Fruit fly (Drosophila melanogaster) whole organism, embryonic: ENCODE results near the gene Vdup1.

ENCODE experiments used
- Abd-B ChIP-seq: fragments of 200-800 bp; sonication (Bioruptor generic); optimal IDR thresholded peaks from 2 replicates; lab custom pipeline; 2018; ENCODE audit warnings: missing biosample characterization, mild to moderate bottlenecking, missing genetic modification characterization, moderate library complexity
- Antp ChIP-seq: fragments of 200-800 bp; sonication (Bioruptor generic); optimal IDR thresholded peaks from 3 replicates; lab custom pipeline; 2016; ENCODE audit warnings: missing biosample characterization, missing genetic modification characterization
- Atf6 ChIP-seq: fragments of 200-800 bp; sonication (Bioruptor generic); IDR thresholded peaks from 2 replicates; pipeline ENCODE4 v1.3.6; 2022; ENCODE audit warnings: missing biosample characterization, missing genetic modification characterization
- CG10543 ChIP-seq: fragments of 200-800 bp; sonication (Bioruptor generic); optimal IDR thresholded peaks from 3 replicates; lab custom pipeline; 2017; ENCODE audit warnings: missing biosample characterization, mild to moderate bottlenecking, missing genetic modification characterization, moderate library complexity
- CG12155 ChIP-seq: fragments of 200-800 bp; sonication (Bioruptor generic); optimal IDR thresholded peaks from 3 replicates; lab custom pipeline; 2016; ENCODE audit warnings: missing biosample characterization, missing genetic modification characterization
- CG12769 ChIP-seq: fragments of 200-800 bp; sonication (Bioruptor generic); optimal IDR thresholded peaks from 2 replicates; lab custom pipeline; 2019; ENCODE audit warnings: missing biosample characterization, mild to moderate bottlenecking, missing genetic modification characterization, moderate library complexity
- CG14014 ChIP-seq: fragments of 200-800 bp; sonication (Bioruptor generic); IDR thresholded peaks from 2 replicates; pipeline ENCODE4 v1.3.6; 2022; ENCODE audit warnings: missing biosample characterization, missing genetic modification characterization
- CG17802 ChIP-seq: fragments of 200-800 bp; sonication (Bioruptor generic); optimal IDR thresholded peaks from 2 replicates; lab custom pipeline; 2018; ENCODE audit warnings: missing biosample characterization, mild to moderate bottlenecking, missing genetic modification characterization, moderate library complexity
- CG2202 ChIP-seq: fragments of 200-800 bp; sonication (Bioruptor generic); optimal IDR thresholded peaks from 2 replicates; lab custom pipeline; 2018; ENCODE audit warnings: missing biosample characterization, mild to moderate bottlenecking, missing genetic modification characterization
- CG3163 ChIP-seq: fragments of 200-800 bp; sonication (Bioruptor generic); optimal IDR thresholded peaks from 3 replicates; lab custom pipeline; 2016; ENCODE audit warnings: missing biosample characterization, missing genetic modification characterization
- CG32532 ChIP-seq: fragments of 200-800 bp; sonication (Bioruptor generic); IDR thresholded peaks from 2 replicates; pipeline ENCODE4 v1.3.6; 2022; ENCODE audit warnings: missing biosample characterization, missing genetic modification characterization
- CG4328 ChIP-seq: fragments of 200-800 bp; sonication (Bioruptor generic); optimal IDR thresholded peaks from 3 replicates; lab custom pipeline; 2017; ENCODE audit warnings: missing biosample characterization, missing genetic modification reagents, missing genetic modification characterization
- CG6175 ChIP-seq: fragments of 200-800 bp; sonication (Bioruptor generic); IDR thresholded peaks from 3 replicates; pipeline ENCODE4 v1.3.6; 2022; ENCODE audit warnings: missing biosample characterization, missing genetic modification characterization
- CG7928 ChIP-seq: fragments of 200-800 bp; sonication (Bioruptor generic); optimal IDR thresholded peaks from 2 replicates; lab custom pipeline; 2017; ENCODE audit warnings: missing biosample characterization, mild to moderate bottlenecking, missing genetic modification characterization
- CG7987 ChIP-seq: fragments of 200-800 bp; sonication (Bioruptor generic); optimal IDR thresholded peaks from 2 replicates; lab custom pipeline; 2018; ENCODE audit warnings: missing biosample characterization, mild to moderate bottlenecking, missing genetic modification characterization, moderate library complexity
- CG8281 ChIP-seq: fragments of 200-800 bp; sonication (Bioruptor generic); optimal IDR thresholded peaks from 2 replicates; lab custom pipeline; 2018; ENCODE audit warnings: missing biosample characterization, mild to moderate bottlenecking, missing genetic modification characterization, moderate library complexity
- CG8944 ChIP-seq: fragments of 200-800 bp; sonication (Bioruptor generic); optimal IDR thresholded peaks from 3 replicates; lab custom pipeline; 2016; ENCODE audit warnings: missing biosample characterization, missing genetic modification characterization
- CrebB ChIP-seq: fragments of 200-800 bp; sonication (Bioruptor generic); optimal IDR thresholded peaks from 3 replicates; lab custom pipeline; 2018; ENCODE audit warnings: missing biosample characterization, mild to moderate bottlenecking, missing genetic modification characterization
- E2f1 ChIP-seq: fragments of 200-800 bp; sonication (Bioruptor generic); IDR thresholded peaks from 2 replicates; pipeline ENCODE4 v1.3.6; 2022; ENCODE audit warnings: missing biosample characterization, missing genetic modification characterization
- E2f2 ChIP-seq: fragments of 200-800 bp; sonication (Bioruptor generic); IDR thresholded peaks from 2 replicates; pipeline ENCODE4 v1.3.6; 2022; ENCODE audit warnings: missing biosample characterization, missing genetic modification characterization
- ERR ChIP-seq: fragments of 200-800 bp; sonication (Bioruptor generic); optimal IDR thresholded peaks from 2 replicates; lab custom pipeline; 2016; ENCODE audit warnings: missing biosample characterization, missing genetic modification characterization
- Mad ChIP-seq: fragments of 200-800 bp; sonication (Bioruptor generic); optimal IDR thresholded peaks from 2 replicates; lab custom pipeline; 2016; ENCODE audit warnings: missing biosample characterization, missing genetic modification characterization
- Med ChIP-seq: fragments of 200-800 bp; sonication (Bioruptor generic); peaks from one replicate; lab custom pipeline; 2016; ENCODE audit warnings: missing biosample characterization, missing genetic modification characterization, mild to moderate bottlenecking, inconsistent platforms, moderate library complexity
- Poxn ChIP-seq: fragments of 200-800 bp; sonication (Bioruptor generic); IDR thresholded peaks from 2 replicates; pipeline ENCODE4 v1.3.6; 2022; ENCODE audit warnings: missing biosample characterization, missing genetic modification characterization
- Rfx ChIP-seq: fragments of 200-800 bp; sonication (Bioruptor generic); IDR thresholded peaks from 2 replicates; pipeline ENCODE4 v1.3.6; 2022; ENCODE audit warnings: missing biosample characterization, missing genetic modification characterization
- Xrp1 ChIP-seq: fragments of 200-800 bp; sonication (Bioruptor generic); IDR thresholded peaks from 2 replicates; pipeline ENCODE4 v1.3.6; 2022; ENCODE audit warnings: missing biosample characterization, missing genetic modification characterization
- abd-A ChIP-seq: fragments of 200-800 bp; sonication (Bioruptor generic); optimal IDR thresholded peaks from 3 replicates; lab custom pipeline; 2019; ENCODE audit warnings: missing biosample characterization, mild to moderate bottlenecking, missing genetic modification characterization, moderate library complexity
- bbx ChIP-seq: fragments of 200-800 bp; sonication (Bioruptor generic); IDR thresholded peaks from 2 replicates; pipeline ENCODE4 v1.3.6; 2022; ENCODE audit warnings: missing biosample characterization, missing genetic modification characterization; ENCODE audit not compliant: partially characterized antibody
- chinmo ChIP-seq: fragments of 200-800 bp; sonication (Bioruptor generic); IDR thresholded peaks from 4 replicates; pipeline ENCODE4 v1.3.6; 2022; ENCODE audit warnings: missing biosample characterization, missing genetic modification characterization; ENCODE audit not compliant: partially characterized antibody
- chm ChIP-seq: fragments of 200-800 bp; sonication (Bioruptor generic); IDR thresholded peaks from 2 replicates; pipeline ENCODE4 v1.3.6; 2022; ENCODE audit warnings: missing biosample characterization, missing genetic modification characterization
- crol ChIP-seq: fragments of 200-800 bp; sonication (Bioruptor generic); IDR thresholded peaks from 2 replicates; pipeline ENCODE4 v1.3.6; 2022; ENCODE audit warnings: missing biosample characterization, missing genetic modification characterization
- cwo ChIP-seq: fragments of 200-800 bp; sonication (Bioruptor generic); optimal IDR thresholded peaks from 3 replicates; lab custom pipeline; 2017; ENCODE audit warnings: missing biosample characterization, missing genetic modification characterization, mild to moderate bottlenecking, moderate library complexity, missing genetic modification reagents
- dm ChIP-seq: fragments of 200-800 bp; sonication (Bioruptor generic); optimal IDR thresholded peaks from 3 replicates; lab custom pipeline; 2016; ENCODE audit warnings: missing biosample characterization, missing genetic modification characterization
- eve ChIP-seq, 2 experiments: fragments of >200 bp; optimal IDR thresholded peaks; 2 replicates each; lab custom pipeline; 2017; ENCODE audit warnings: missing biosample characterization in 2 of 2, missing genetic modification characterization in 2 of 2
- gcm ChIP-seq: fragments of 200-800 bp; sonication (Bioruptor generic); optimal IDR thresholded peaks from 2 replicates; lab custom pipeline; 2019; ENCODE audit warnings: missing biosample characterization, mild to moderate bottlenecking, missing genetic modification characterization, moderate library complexity
- jigr1 ChIP-seq: fragments of 200-800 bp; sonication (Bioruptor generic); IDR thresholded peaks from 3 replicates; pipeline ENCODE4 v1.3.6; 2022; ENCODE audit warnings: missing biosample characterization, missing genetic modification characterization
- ken ChIP-seq: fragments of 200-800 bp; sonication (Bioruptor generic); IDR thresholded peaks from 3 replicates; pipeline ENCODE4 v1.3.6; 2022; ENCODE audit warnings: missing biosample characterization, missing genetic modification characterization
- lab ChIP-seq: fragments of 200-800 bp; sonication (Bioruptor generic); optimal IDR thresholded peaks from 3 replicates; lab custom pipeline; 2017; ENCODE audit warnings: missing biosample characterization, missing genetic modification characterization, mild to moderate bottlenecking, moderate library complexity, missing genetic modification reagents
- lilli ChIP-seq: fragments of 200-800 bp; sonication (Bioruptor generic); optimal IDR thresholded peaks from 3 replicates; lab custom pipeline; 2016; ENCODE audit warnings: missing biosample characterization, missing genetic modification characterization
- oc ChIP-seq: fragments of 200-800 bp; sonication (Bioruptor generic); optimal IDR thresholded peaks from 2 replicates; lab custom pipeline; 2018; ENCODE audit warnings: missing biosample characterization, mild to moderate bottlenecking, missing genetic modification characterization, moderate library complexity
- pan ChIP-seq, 4 experiments: fragments of >200 bp in 3 of 4; fragments of 200-800 bp in 1 of 4; sonication (Bioruptor generic) in 1 of 4; optimal IDR thresholded peaks in 3 of 4; IDR thresholded peaks in 1 of 4; 2 replicates each; pipeline versions ENCODE4 v1.3.6 to Lab custom; 2017 to 2022; ENCODE audit warnings: missing biosample characterization in 2 of 4, missing genetic modification characterization in 2 of 4, mixed read lengths in 1 of 4
- ranshi ChIP-seq: fragments of 200-800 bp; sonication (Bioruptor generic); IDR thresholded peaks from 2 replicates; pipeline ENCODE4 v1.3.6; 2022; ENCODE audit warnings: missing biosample characterization, missing genetic modification characterization
- rib ChIP-seq: fragments of 200-800 bp; sonication (Bioruptor generic); IDR thresholded peaks from 2 replicates; pipeline ENCODE4 v1.3.6; 2022; ENCODE audit warnings: missing biosample characterization, missing genetic modification characterization
- sens ChIP-seq: fragments of 200-800 bp; sonication (Bioruptor generic); peaks from one replicate; lab custom pipeline; 2016; ENCODE audit warnings: missing biosample characterization, missing genetic modification characterization
- seq ChIP-seq: fragments of 200-800 bp; sonication (Bioruptor generic); IDR thresholded peaks from 2 replicates; pipeline ENCODE4 v1.3.6; 2022; ENCODE audit warnings: missing biosample characterization, missing genetic modification characterization
- sisA ChIP-seq: fragments of 200-800 bp; sonication (Bioruptor generic); IDR thresholded peaks from 2 replicates; pipeline ENCODE4 v1.3.6; 2022; ENCODE audit warnings: missing biosample characterization, missing genetic modification characterization
- sr ChIP-seq: fragments of 200-800 bp; sonication (Bioruptor generic); IDR thresholded peaks from 3 replicates; pipeline ENCODE4 v1.3.6; 2022; ENCODE audit warnings: missing biosample characterization, missing genetic modification characterization
- tap ChIP-seq: fragments of 200-800 bp; optimal IDR thresholded peaks from 3 replicates; lab custom pipeline; 2019; ENCODE audit warnings: missing biosample characterization, mild to moderate bottlenecking, missing genetic modification characterization, moderate library complexity
- tgo ChIP-seq: fragments of 200-800 bp; sonication (Bioruptor generic); IDR thresholded peaks from 3 replicates; pipeline ENCODE4 v1.3.6; 2022; ENCODE audit warnings: missing biosample characterization, missing genetic modification characterization
- toy ChIP-seq: fragments of 200-800 bp; sonication (Bioruptor generic); IDR thresholded peaks from 2 replicates; pipeline ENCODE4 v1.3.6; 2022; ENCODE audit warnings: missing biosample characterization, missing genetic modification characterization
- unpg ChIP-seq: fragments of 200-800 bp; sonication (Bioruptor generic); optimal IDR thresholded peaks from 3 replicates; lab custom pipeline; 2018; ENCODE audit warnings: missing biosample characterization, mild to moderate bottlenecking, missing genetic modification characterization, moderate library complexity

Gene Vdup1

dm6 chr3L:133383-133782 is 45.4 kb downstream of the Vdup1 start:
- TF ChIP-seq CG2202 (tag; lab: Kevin White, UChicago), result no peak
- TF ChIP-seq oc (tag; lab: Kevin White, UChicago), result no peak
- TF ChIP-seq CG14014 (GFP tag; lab: Robert Waterston, UW), result no peak
- TF ChIP-seq lilli (GFP tag; lab: Kevin White, UChicago), result no peak
- TF ChIP-seq lab (GFP tag; lab: Kevin White, UChicago), result no peak
- 0 out of 2 replicates have a peak, but pooled peaks have one; percentile 12 for TF ChIP-seq CG32532 (GFP tag; lab: Robert Waterston, UW)
- TF ChIP-seq CG8281, result no peak
- no peak for TF ChIP-seq CG6175
- TF ChIP-seq CG7987, result no peak
- TF ChIP-seq CG12155 (GFP tag; lab: Kevin White, UChicago), result no peak
- TF ChIP-seq CG12769, result peak; percentile 61
- TF ChIP-seq CG10543, result peak; percentile 36
- TF ChIP-seq gcm (GFP tag; lab: Kevin White, UChicago), result no peak
- TF ChIP-seq crol (GFP tag; lab: Robert Waterston, UW), result peak; percentile 64
- no peak for TF ChIP-seq E2f2 (GFP tag; lab: Robert Waterston, UW)
- no peak for TF ChIP-seq eve (GFP tag; optimal IDR thresholded peaks at IDR 0.05; lab: Kevin White, UChicago)
- TF ChIP-seq CrebB (tag; lab: Kevin White, UChicago), result no peak
- TF ChIP-seq chinmo, result 0 out of 4 replicates have a peak, but pooled peaks have one; percentile 5
- no peak for TF ChIP-seq jigr1 (GFP tag; lab: Robert Waterston, UW)
- TF ChIP-seq Antp, result no peak
- TF ChIP-seq Rfx (GFP tag; lab: Robert Waterston, UW), result peak; percentile 29; the same call in 1 of the 2 replicates
- no peak for TF ChIP-seq CG8944
- TF ChIP-seq abd-A, result no peak
- TF ChIP-seq tap (tag; lab: Kevin White, UChicago), result no peak
- TF ChIP-seq CG4328, result peak; percentile 41
- peak; percentile 1 for TF ChIP-seq cwo (GFP tag; lab: Kevin White, UChicago)
- TF ChIP-seq CG7928, result no peak
- TF ChIP-seq seq (GFP tag; lab: Robert Waterston, UW), result no peak
- TF ChIP-seq ERR (GFP tag; lab: Kevin White, UChicago), result no peak
- peak; percentile 71 for TF ChIP-seq sens (GFP tag; lab: Kevin White, UChicago)
- TF ChIP-seq CG17802 (tag; lab: Kevin White, UChicago), result no peak
- TF ChIP-seq Med (GFP tag; lab: Kevin White, UChicago), result peak; percentile 90
- peak; percentile 36; the same call in 1 of the 2 replicates for TF ChIP-seq chm
- TF ChIP-seq sr (GFP tag; lab: Robert Waterston, UW), result peak; percentile 79; the same call in 2 of the 3 replicates
- TF ChIP-seq rib (GFP tag; lab: Robert Waterston, UW), result no peak

dm6 chr3L:131998-132693 is 46.6 kb downstream of the Vdup1 start:
- no peak for TF ChIP-seq dm (GFP tag; lab: Kevin White, UChicago)
- TF ChIP-seq ken (GFP tag; lab: Robert Waterston, UW), result no peak
- no peak for TF ChIP-seq toy
- no peak for TF ChIP-seq CG14014 (GFP tag; lab: Robert Waterston, UW)
- TF ChIP-seq Poxn (GFP tag; lab: Robert Waterston, UW), result no peak
- TF ChIP-seq Mad (GFP tag; lab: Kevin White, UChicago), result no peak
- TF ChIP-seq Abd-B (GFP tag; lab: Kevin White, UChicago), result peak; percentile 1
- TF ChIP-seq unpg, result peak; percentile 9
- TF ChIP-seq E2f1, result peak; percentile 31; the same call in 1 of the 2 replicates
- TF ChIP-seq ranshi (GFP tag; lab: Robert Waterston, UW), result no peak
- no peak for TF ChIP-seq tgo (GFP tag; lab: Robert Waterston, UW)
- peak; percentile 26; the same call in 1 of the 2 replicates for TF ChIP-seq Atf6 (GFP tag; lab: Robert Waterston, UW)
- 0 out of 2 replicates have a peak, but pooled peaks have one; percentile 14 for TF ChIP-seq Xrp1
- peak; percentile 32 for TF ChIP-seq CG3163
- TF ChIP-seq bbx (GFP tag; lab: Robert Waterston, UW), result peak; percentile 18; the same call in 1 of the 2 replicates
- TF ChIP-seq sisA (GFP tag; lab: Robert Waterston, UW), result no peak
- TF ChIP-seq pan (optimal IDR thresholded peaks at IDR 0.05; lab: Kevin White, UChicago), result no peak
- peak in 1 of 2 experiments; percentile 21 for TF ChIP-seq pan (GFP tag; optimal IDR thresholded peaks at IDR 0.05 in 1 of 2, IDR thresholded peaks at IDR 0.05 in 1 of 2)
